Worm (Caenorhabditis elegans) whole organism, L3 larva: ENCODE data around the gene C02G6.3.

Experiments used
- R02D3.7 ChIP-seq: fragments of 150-350 bp; optimal IDR thresholded peaks from 2 replicates; lab custom pipeline; 2014; ENCODE audit warnings: missing biosample characterization, missing genetic modification characterization
- aly-2 ChIP-seq: fragments of 150-350 bp; optimal IDR thresholded peaks from 2 replicates; lab custom pipeline; 2014; ENCODE audit warnings: missing biosample characterization, missing genetic modification characterization
- ceh-16 ChIP-seq: sonication (generic microtip); optimal IDR thresholded peaks from 2 replicates; lab custom pipeline; 2017; ENCODE audit warnings: missing biosample characterization, missing genetic modification characterization
- ceh-28 ChIP-seq: fragments of 150-350 bp; optimal IDR thresholded peaks from 2 replicates; lab custom pipeline; 2014; ENCODE audit warnings: missing biosample characterization, missing genetic modification reagents, missing genetic modification characterization
- ceh-82 ChIP-seq: fragments of 150-350 bp; optimal IDR thresholded peaks from 2 replicates; lab custom pipeline; 2014; ENCODE audit warnings: missing biosample characterization, missing genetic modification characterization
- ceh-9 ChIP-seq: sonication (generic microtip); optimal IDR thresholded peaks from 2 replicates; lab custom pipeline; 2018; ENCODE audit warnings: missing biosample characterization, missing genetic modification characterization
- daf-12 ChIP-seq: fragments of 150-350 bp; optimal IDR thresholded peaks from 2 replicates; lab custom pipeline; 2014; ENCODE audit warnings: missing biosample characterization, missing genetic modification reagents, missing genetic modification characterization
- elt-1 ChIP-seq: fragments of 150-350 bp; optimal IDR thresholded peaks from 2 replicates; lab custom pipeline; 2014; ENCODE audit warnings: missing biosample characterization, missing genetic modification characterization
- elt-2 ChIP-seq: sonication (generic microtip); optimal IDR thresholded peaks from 2 replicates; lab custom pipeline; 2016; ENCODE audit warnings: missing genetic modification reagents, mild to moderate bottlenecking, missing genetic modification characterization, missing compliant biosample characterization
- elt-3 ChIP-seq, 3 experiments: fragments of 150-350 bp in 1 of 3; sonication (generic microtip) in 2 of 3; optimal IDR thresholded peaks; 2 replicates in 2 of 3; 4 replicates in 1 of 3; lab custom pipeline; 2014 to 2017; ENCODE audit warnings: missing biosample characterization in 3 of 3, missing genetic modification characterization in 3 of 3
- fkh-10 ChIP-seq: sonication (generic microtip); optimal IDR thresholded peaks from 2 replicates; lab custom pipeline; 2017; ENCODE audit warnings: missing biosample characterization, missing genetic modification reagents, missing genetic modification characterization
- fkh-2 ChIP-seq: fragments of 150-350 bp; optimal IDR thresholded peaks from 2 replicates; lab custom pipeline; 2014; ENCODE audit warnings: missing biosample characterization, missing genetic modification reagents, missing genetic modification characterization
- hmg-11 ChIP-seq: sonication (generic microtip); optimal IDR thresholded peaks from 2 replicates; lab custom pipeline; 2016; ENCODE audit warnings: missing genetic modification characterization, missing compliant biosample characterization
- jun-1 ChIP-seq: fragments of 150-350 bp; optimal IDR thresholded peaks from 2 replicates; lab custom pipeline; 2014; ENCODE audit warnings: missing biosample characterization, missing genetic modification reagents, missing genetic modification characterization
- lin-39 ChIP-seq: fragments of 150-350 bp; optimal IDR thresholded peaks from 2 replicates; lab custom pipeline; 2018; ENCODE audit warnings: missing biosample characterization, missing genetic modification reagents, missing genetic modification characterization
- lsy-12 ChIP-seq: sonication (generic microtip); optimal IDR thresholded peaks from 2 replicates; lab custom pipeline; 2016; ENCODE audit warnings: mild to moderate bottlenecking, missing genetic modification characterization, missing compliant biosample characterization
- nfya-1 ChIP-seq: sonication (generic microtip); optimal IDR thresholded peaks from 2 replicates; lab custom pipeline; 2017; ENCODE audit warnings: missing genetic modification characterization, mild to moderate bottlenecking, missing compliant biosample characterization, antibody characterized with exemption, moderate library complexity; ENCODE audit not compliant: insufficient read depth
- nhr-11 ChIP-seq: fragments of 150-350 bp; optimal IDR thresholded peaks from 2 replicates; lab custom pipeline; 2014; ENCODE audit warnings: missing biosample characterization, missing genetic modification characterization
- nhr-12 ChIP-seq: fragments of 150-350 bp; optimal IDR thresholded peaks from 2 replicates; lab custom pipeline; 2014; ENCODE audit warnings: missing biosample characterization, missing genetic modification characterization
- nhr-237 ChIP-seq: fragments of 150-350 bp; optimal IDR thresholded peaks from 2 replicates; lab custom pipeline; 2014; ENCODE audit warnings: missing biosample characterization, missing genetic modification characterization
- nhr-25 ChIP-seq: sonication (generic microtip); optimal IDR thresholded peaks from 2 replicates; lab custom pipeline; 2017; ENCODE audit warnings: missing biosample characterization, missing genetic modification characterization
- nhr-28 ChIP-seq: fragments of 150-350 bp; optimal IDR thresholded peaks from 2 replicates; lab custom pipeline; 2014; ENCODE audit warnings: missing biosample characterization, missing genetic modification characterization
- nhr-43 ChIP-seq: sonication (generic microtip); optimal IDR thresholded peaks from 2 replicates; lab custom pipeline; 2016; ENCODE audit warnings: mild to moderate bottlenecking, missing genetic modification characterization, missing compliant biosample characterization; ENCODE audit not compliant: poor library complexity, severe bottlenecking
- nhr-67 ChIP-seq: fragments of 150-350 bp; optimal IDR thresholded peaks from 2 replicates; lab custom pipeline; 2014; ENCODE audit warnings: missing biosample characterization, missing genetic modification characterization
- nhr-76 ChIP-seq: fragments of 150-350 bp; sonication (generic microtip); optimal IDR thresholded peaks from 5 replicates; lab custom pipeline; 2014; ENCODE audit warnings: missing biosample characterization, missing genetic modification characterization
- nhr-77 ChIP-seq: fragments of 150-350 bp; optimal IDR thresholded peaks from 2 replicates; lab custom pipeline; 2014; ENCODE audit warnings: missing biosample characterization, missing genetic modification characterization
- pha-4 ChIP-seq: fragments of 150-350 bp; optimal IDR thresholded peaks from 2 replicates; lab custom pipeline; 2014; ENCODE audit warnings: missing biosample characterization, missing genetic modification reagents, missing genetic modification characterization
- pqm-1 ChIP-seq: fragments of 150-350 bp; optimal IDR thresholded peaks from 2 replicates; lab custom pipeline; 2017; ENCODE audit warnings: missing biosample characterization, missing genetic modification characterization, inconsistent platforms
- skn-1 ChIP-seq: fragments of 150-350 bp; optimal IDR thresholded peaks from 2 replicates; lab custom pipeline; 2014; ENCODE audit warnings: missing biosample characterization, missing genetic modification characterization
- snpc-4 ChIP-seq: fragments of 150-350 bp; optimal IDR thresholded peaks from 2 replicates; lab custom pipeline; 2014; ENCODE audit warnings: missing biosample characterization, missing genetic modification characterization
- tbx-2 ChIP-seq: sonication (generic microtip); optimal IDR thresholded peaks from 2 replicates; lab custom pipeline; 2016; ENCODE audit warnings: mild to moderate bottlenecking, missing genetic modification characterization, missing compliant biosample characterization
- unc-39 ChIP-seq: sonication (generic microtip); optimal IDR thresholded peaks from 4 replicates; lab custom pipeline; 2017; ENCODE audit warnings: missing biosample characterization, missing genetic modification characterization
- unc-62 ChIP-seq: fragments of 150-350 bp; sonication (generic microtip); optimal IDR thresholded peaks from 4 replicates; lab custom pipeline; 2014; ENCODE audit warnings: missing biosample characterization, missing genetic modification reagents, missing genetic modification characterization
- zag-1 ChIP-seq: fragments of 150-350 bp; optimal IDR thresholded peaks from 2 replicates; lab custom pipeline; 2014; ENCODE audit warnings: missing biosample characterization, missing genetic modification characterization
- ztf-11 ChIP-seq: fragments of 150-350 bp; optimal IDR thresholded peaks from 2 replicates; lab custom pipeline; 2014; ENCODE audit warnings: missing biosample characterization, missing genetic modification characterization

The C02G6.3 gene

DNA sequence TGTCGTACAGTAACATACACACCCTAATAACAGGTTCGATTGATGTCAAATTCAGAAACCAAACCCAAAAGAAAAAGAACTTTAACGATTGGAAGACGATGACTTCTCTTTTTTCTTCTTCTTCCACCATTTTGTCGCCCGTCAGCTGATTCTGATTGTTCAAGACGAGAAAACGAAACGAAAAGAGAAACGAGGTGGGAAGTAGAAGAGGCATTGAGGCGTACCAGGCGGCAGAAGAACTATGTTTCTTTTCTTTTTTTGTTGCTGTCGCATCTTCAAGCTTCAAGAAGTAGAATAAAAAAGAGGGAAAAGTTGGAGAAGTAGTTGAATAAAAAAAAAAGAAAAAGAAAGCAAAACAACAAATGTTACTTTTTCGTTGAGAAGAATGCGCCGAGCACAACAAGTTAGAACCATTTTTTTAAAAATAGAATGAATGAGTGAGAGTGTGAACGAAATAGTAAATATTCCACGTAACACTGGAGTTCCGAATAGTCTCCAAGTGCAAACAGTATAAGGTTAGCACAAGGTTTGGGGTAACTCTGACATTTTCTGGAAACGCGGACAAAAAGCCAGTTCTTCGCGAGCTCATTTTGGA, 32.1 kb upstream of the C02G6.3 start:
- TF ChIP-seq pha-4 = peak; percentile 7
- peak; percentile 44 for TF ChIP-seq fkh-10 (GFP tag; lab: Kevin White, UChicago)
- no peak for TF ChIP-seq ceh-82 (tag; lab: Kevin White, UChicago)
- TF ChIP-seq nfya-1 (tag; lab: Kevin White, UChicago) = peak; percentile 4

DNA sequence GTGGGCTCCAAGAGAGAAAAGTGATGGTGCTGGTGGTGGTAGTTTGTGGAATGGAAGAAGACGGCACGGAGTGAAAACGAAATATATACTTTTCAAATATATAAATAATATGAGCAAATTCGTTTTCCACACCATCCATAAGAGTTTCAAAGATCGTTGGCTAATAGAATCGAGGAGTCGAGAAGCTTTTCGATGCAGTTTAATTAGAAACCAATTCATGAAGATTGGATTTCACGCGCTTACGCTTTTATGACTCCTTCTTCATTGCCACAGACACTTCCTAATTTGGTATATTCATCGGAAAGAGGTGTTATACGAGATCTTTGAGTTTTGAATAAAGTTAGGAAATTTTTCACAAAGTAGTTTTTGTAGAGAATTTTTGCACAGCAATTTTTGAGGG, 29.5 kb upstream of the C02G6.3 start:
- no peak for TF ChIP-seq nhr-43 (tag; lab: Kevin White, UChicago)
- no peak for TF ChIP-seq fkh-2
- TF ChIP-seq nhr-28 = no peak
- no peak for TF ChIP-seq fkh-10 (GFP tag; lab: Kevin White, UChicago)
- no peak for TF ChIP-seq tbx-2 (tag; lab: Kevin White, UChicago)
- TF ChIP-seq unc-62 (GFP tag; lab: Kevin White, UChicago) = no peak
- TF ChIP-seq nhr-76 = no peak
- no peak for TF ChIP-seq nhr-77
- no peak for TF ChIP-seq nhr-237

- TF ChIP-seq ceh-28 (tag; lab: Kevin White, UChicago) (no peak), pha-4 (peak; percentile 60), lin-39 (tag; lab: Kevin White, UChicago) (peak; percentile 32)
- TF ChIP-seq, all 47 proteins: peak for 2
Measured at ce11 chrV:5851631-5852030, 28.5 kb upstream of the C02G6.3 start.

DNA sequence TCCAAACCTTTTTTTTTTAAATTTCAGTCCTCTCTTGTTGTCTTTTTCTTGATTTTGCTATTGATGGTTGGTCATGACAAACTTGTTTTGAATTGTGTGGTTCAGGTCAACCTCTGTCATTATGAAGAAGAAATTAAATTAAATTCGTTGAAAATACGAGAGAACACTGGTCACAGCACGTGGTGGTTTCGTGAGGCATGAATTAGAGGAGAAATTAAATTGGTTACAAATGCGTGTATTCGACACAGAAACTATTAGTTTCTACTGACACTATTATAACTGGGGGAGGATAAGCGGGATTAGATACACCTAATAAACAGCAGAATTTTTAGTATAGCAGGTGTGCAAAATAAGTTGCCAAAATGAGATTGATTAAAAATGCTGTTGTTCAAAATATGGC, 28.1 kb upstream of the C02G6.3 start:
- TF ChIP-seq lin-39 (tag; lab: Kevin White, UChicago) (no peak), nhr-77 (no peak), snpc-4 (tag; lab: Kevin White, UChicago) (no peak), jun-1 (tag; lab: Kevin White, UChicago) (no peak), aly-2 (no peak), nhr-43 (tag; lab: Kevin White, UChicago) (no peak), pqm-1 (tag; lab: Kevin White, UChicago) (no peak), pha-4 (no peak), skn-1 (no peak), R02D3.7 (tag; lab: Kevin White, UChicago) (no peak), lsy-12 (no peak), nhr-25 (tag; lab: Kevin White, UChicago) (no peak), nhr-12 (tag; lab: Kevin White, UChicago) (no peak), unc-39 (tag; lab: Kevin White, UChicago) (no peak), ceh-82 (tag; lab: Kevin White, UChicago) (no peak), ztf-11 (tag; lab: Kevin White, UChicago) (no peak), nhr-76 (no peak), elt-2 (tag; lab: Kevin White, UChicago) (no peak), zag-1 (tag; lab: Kevin White, UChicago) (no peak)

DNA sequence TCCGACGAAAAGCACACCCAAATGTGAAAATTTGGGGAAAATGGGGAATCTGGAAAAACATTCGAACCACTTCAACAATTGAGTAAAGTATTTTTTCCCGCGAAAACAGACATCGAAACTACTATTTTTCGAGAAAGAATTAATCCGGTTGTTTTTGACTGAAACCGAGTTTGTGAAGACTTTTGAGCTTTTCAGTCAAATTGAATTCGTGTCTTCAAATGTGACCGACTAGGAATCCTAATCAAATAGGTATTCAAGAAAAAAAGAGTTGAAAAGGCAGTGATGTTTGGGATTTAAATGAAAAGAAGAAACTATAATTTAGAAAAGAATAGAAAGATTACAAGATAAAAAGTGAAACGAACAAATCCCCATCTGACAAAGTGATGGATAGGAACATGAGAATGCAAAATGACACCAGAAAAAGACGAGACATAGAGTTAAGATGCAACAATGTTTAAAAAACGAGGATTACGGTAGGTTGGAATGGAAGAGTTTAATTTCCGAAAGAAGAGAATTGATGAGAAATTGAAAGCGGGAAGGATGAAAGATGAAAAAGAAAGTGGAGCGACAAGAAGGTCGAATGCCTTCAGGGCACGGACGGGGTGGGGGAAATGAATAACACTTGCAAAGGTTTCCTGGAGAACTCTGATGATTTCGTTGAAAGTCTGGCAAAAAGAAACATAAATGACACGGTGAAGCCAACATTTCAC, 17.5 kb upstream of the C02G6.3 start, which contains the start of gene F26F12.8:
TSS of gene F26F12.8 (minus strand) at position 51 of the 710 bp plus-strand sequence.
- peak; percentile 58 for TF ChIP-seq elt-1 (tag; lab: Kevin White, UChicago)
- TF ChIP-seq R02D3.7 (tag; lab: Kevin White, UChicago) = no peak

- no peak for TF ChIP-seq R02D3.7 (tag; lab: Kevin White, UChicago)
- TF ChIP-seq nhr-43 (tag; lab: Kevin White, UChicago) = no peak
- no peak for TF ChIP-seq aly-2
- TF ChIP-seq nhr-25 (tag; lab: Kevin White, UChicago) = no peak
- TF ChIP-seq jun-1 (tag; lab: Kevin White, UChicago) = no peak
- no peak for TF ChIP-seq nhr-67 (tag; lab: Kevin White, UChicago)
- TF ChIP-seq ceh-9 (tag; lab: Kevin White, UChicago) = no peak
- TF ChIP-seq ceh-16 = no peak
- TF ChIP-seq elt-3 (tag; optimal IDR thresholded peaks at IDR 0.05; lab: Kevin White, UChicago) = no peak
- TF ChIP-seq nhr-237 = no peak
- no peak for TF ChIP-seq unc-39 (tag; lab: Kevin White, UChicago)
- no peak for TF ChIP-seq nhr-11 (tag; lab: Kevin White, UChicago)
- no peak for TF ChIP-seq hmg-11 (tag; lab: Kevin White, UChicago)
- no peak for TF ChIP-seq daf-12 (tag; lab: Kevin White, UChicago)
Measured at ce11 chrV:5865085-5865484, 15.1 kb upstream of the C02G6.3 start, which contains the start of gene F26F12.5. Gene F26F12.5, minus strand, starts transcription at chrV:5865185.
